Fruit fly (Drosophila melanogaster): ENCODE measurements around the gene CG12237.

CG12237 gene

dm6 chrX:19665684-19666141 is 23.0 kb upstream of the CG12237 start (continued):
- TF ChIP-seq phol (tag; optimal IDR thresholded peaks at IDR 0.05) (peak; percentile 1), CG6175 (GFP tag; IDR thresholded peaks at IDR 0.05) (no peak), pzg (GFP tag; optimal IDR thresholded peaks at IDR 0.05) (no peak), Mrtf (GFP tag; IDR thresholded peaks at IDR 0.05) (peak; percentile 47; the same call in 2 of the 3 replicates), CG11504 (tag; optimal IDR thresholded peaks at IDR 0.05) (peak; percentile 16), CG8089 (GFP tag; optimal IDR thresholded peaks at IDR 0.05) (peak; percentile 8), CG11456 (GFP tag; IDR thresholded peaks at IDR 0.05) (peak; percentile 88), tin (GFP tag; optimal IDR thresholded peaks at IDR 0.05) (peak; percentile 7), CG17328 (GFP tag; IDR thresholded peaks at IDR 0.05) (peak; percentile 24; the same call in 1 of the 2 replicates), CG34422 (GFP tag; IDR thresholded peaks at IDR 0.05) (peak; percentile 66), trh (GFP tag; optimal IDR thresholded peaks at IDR 0.05) (no peak), HmgD (GFP tag; optimal IDR thresholded peaks at IDR 0.05) (no peak), lilli (GFP tag; optimal IDR thresholded peaks at IDR 0.05) (peak; percentile 54), CG7786 (GFP tag; optimal IDR thresholded peaks at IDR 0.05) (peak; percentile 53), bbx (GFP tag; IDR thresholded peaks at IDR 0.05; ENCODE audit: partially characterized antibody) (peak; percentile 62), fd64A (GFP tag; optimal IDR thresholded peaks at IDR 0.05) (no peak), HmgZ (tag; optimal IDR thresholded peaks at IDR 0.05) (peak; percentile 8), wdn (GFP tag; IDR thresholded peaks at IDR 0.05) (peak; percentile 29; the same call in 1 of the 2 replicates), CHES-1-like (GFP tag; optimal IDR thresholded peaks at IDR 0.05) (no peak), BtbVII (GFP tag; optimal IDR thresholded peaks at IDR 0.05) (no peak), onecut (GFP tag; IDR thresholded peaks at IDR 0.05) (peak; percentile 31), vvl (GFP tag; IDR thresholded peaks at IDR 0.05) (peak; percentile 59; the same call in 1 of the 2 replicates), CG11696 (GFP tag; IDR thresholded peaks at IDR 0.05) (no peak), sd (tag; optimal IDR thresholded peaks at IDR 0.05) (no peak), E2f2 (GFP tag; IDR thresholded peaks at IDR 0.05) (peak; percentile 20; the same call in 1 of the 2 replicates), CG16813 (GFP tag; IDR thresholded peaks at IDR 0.05; ENCODE audit: partially characterized antibody) (peak; percentile 69), bcd (GFP tag; optimal IDR thresholded peaks at IDR 0.05) (peak; percentile 23), CG4820 (GFP tag; optimal IDR thresholded peaks at IDR 0.05) (no peak), Mes4 (GFP tag; optimal IDR thresholded peaks at IDR 0.05) (no peak), CG14710 (tag; optimal IDR thresholded peaks at IDR 0.05) (peak; percentile 3), CG2889 (GFP tag; IDR thresholded peaks at IDR 0.05) (peak; percentile 63; the same call in 1 of the 3 replicates), ttk (GFP tag; IDR thresholded peaks at IDR 0.05) (peak; percentile 41; the same call in 1 of the 2 replicates), CG7372 (GFP tag; IDR thresholded peaks at IDR 0.05) (no peak), gce (GFP tag; IDR thresholded peaks at IDR 0.05) (no peak), CG2678 (tag; optimal IDR thresholded peaks at IDR 0.05) (peak; percentile 40), E2f1 (GFP tag; IDR thresholded peaks at IDR 0.05) (peak; percentile 27; the same call in 1 of the 2 replicates), CG10979 (tag; optimal IDR thresholded peaks at IDR 0.05) (no peak), Ets97D (GFP tag; optimal IDR thresholded peaks at IDR 0.05) (no peak), inv (GFP tag; IDR thresholded peaks at IDR 0.05; ENCODE audit: partially characterized antibody) (peak; percentile 67), zfh2 (GFP tag; optimal IDR thresholded peaks at IDR 0.05) (peak; percentile 40), ind (GFP tag; optimal IDR thresholded peaks at IDR 0.05) (peak; percentile 25), rib (GFP tag; IDR thresholded peaks at IDR 0.05) (0 out of 2 replicates have a peak, but pooled peaks have one; percentile 13), CG4282 (GFP tag; optimal IDR thresholded peaks at IDR 0.05) (no peak), Deaf1 (tag; optimal IDR thresholded peaks at IDR 0.05) (peak; percentile 43), Gug (GFP tag; IDR thresholded peaks at IDR 0.05) (peak; percentile 89), Oaz (GFP tag; IDR thresholded peaks at IDR 0.05) (no peak), chif (GFP tag; optimal IDR thresholded peaks at IDR 0.05) (peak in 1 of 2 experiments; percentile 8), NFAT (GFP tag; IDR thresholded peaks at IDR 0.05) (peak; percentile 85), CG3847 (GFP tag; IDR thresholded peaks at IDR 0.05) (peak; percentile 65), CG7556 (GFP tag; optimal IDR thresholded peaks at IDR 0.05) (no peak), CG12071 (GFP tag; optimal IDR thresholded peaks at IDR 0.05) (no peak), ash1 (GFP tag; optimal IDR thresholded peaks at IDR 0.05) (no peak)

Data from whole organism, embryonic.